Fruit fly (Drosophila melanogaster) whole organism: ENCODE results near the gene Cse1.

ENCODE experiments used
- CG8478 ChIP-seq: fragments of >200 bp; optimal IDR thresholded peaks from 2 replicates; lab custom pipeline; 2018; ENCODE audit warnings: inconsistent platforms
- usp ChIP-seq: fragments of >200 bp; optimal IDR thresholded peaks from 2 replicates; lab custom pipeline; 2017; ENCODE audit warnings: missing biosample characterization, missing genetic modification characterization, mixed read lengths

dm6 chr2L:16837672-16838071 lies 12.7 kb upstream of the Cse1 start, which contains the start of the genes SclA and SclB:
- TF ChIP-seq CG8478 (no peak), usp (GFP tag; lab: Kevin White, UChicago) (no peak)
